Worm (Caenorhabditis elegans) whole organism, early embryonic: ENCODE data around the gene ani-1.

Source experiments
- aly-1 ChIP-seq: sonication (generic microtip); optimal IDR thresholded peaks from 2 replicates; lab custom pipeline; 2016; ENCODE audit warnings: missing genetic modification characterization, missing compliant biosample characterization
- ceh-36 ChIP-seq: sonication (generic microtip); optimal IDR thresholded peaks from 2 replicates; lab custom pipeline; 2016; ENCODE audit warnings: missing genetic modification characterization, inconsistent platforms, missing compliant biosample characterization
- hmg-4 ChIP-seq: fragments of 200-800 bp; sonication (Bioruptor generic); optimal IDR thresholded peaks from 2 replicates; lab custom pipeline; 2018; ENCODE audit warnings: mild to moderate bottlenecking, missing genetic modification characterization, missing compliant biosample characterization
- sea-1 ChIP-seq: fragments of 200-800 bp; sonication (Bioruptor generic); conservative IDR thresholded peaks from 2 replicates; pipeline ENCODE4 v1.3.6; 2022; ENCODE audit warnings: missing genetic modification characterization, missing compliant biosample characterization

DNA sequence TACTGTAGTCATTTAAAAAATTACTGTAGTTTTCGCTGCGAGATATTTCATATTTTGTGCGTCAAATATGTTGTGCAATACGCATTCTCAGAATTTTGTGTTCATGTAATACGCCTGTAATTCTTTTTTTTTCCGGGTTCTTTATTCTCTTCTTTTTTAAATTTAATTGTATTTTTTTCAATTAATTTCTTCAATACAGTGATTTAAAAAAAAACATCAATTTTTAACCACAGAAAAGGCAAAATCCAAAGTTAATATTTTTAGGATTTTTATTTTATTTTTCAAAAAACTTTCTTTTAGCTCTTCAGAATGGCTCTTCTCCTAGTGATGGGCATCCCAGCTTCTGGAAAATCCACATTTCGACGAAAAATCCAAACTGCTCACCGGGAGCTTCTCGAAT, 13.1 kb upstream of the ani-1 start, which contains the start of gene pstk-1:
- TF ChIP-seq aly-1 (no peak), ceh-36 (tag; lab: Kevin White, UChicago) (no peak), sea-1 (GFP tag; lab: Robert Waterston, UW) (no peak), hmg-4 (GFP tag; lab: Kevin White, UChicago) (no peak)
